Fruit fly (Drosophila melanogaster) whole organism: ENCODE measurements around the gene Ugt35E2.

Source experiments
- CG8478 ChIP-seq: fragments of >200 bp; optimal IDR thresholded peaks from 2 replicates; lab custom pipeline; 2018; ENCODE audit warnings: inconsistent platforms
- Dll ChIP-seq: fragments of >200 bp; optimal IDR thresholded peaks from 2 replicates; lab custom pipeline; 2017
- EcR ChIP-seq, 2 experiments: fragments of >200 bp; optimal IDR thresholded peaks; 2 replicates each; lab custom pipeline; 2017; ENCODE audit warnings: missing biosample characterization in 2 of 2, missing genetic modification characterization in 2 of 2, missing genetic modification reagents in 2 of 2
- pan ChIP-seq: fragments of >200 bp; optimal IDR thresholded peaks from 2 replicates; lab custom pipeline; 2017
- usp ChIP-seq: fragments of >200 bp; optimal IDR thresholded peaks from 2 replicates; lab custom pipeline; 2017; ENCODE audit warnings: missing biosample characterization, missing genetic modification characterization, mixed read lengths

- TF ChIP-seq EcR (GFP tag; optimal IDR thresholded peaks at IDR 0.05; lab: Kevin White, UChicago) = no peak
- no peak for TF ChIP-seq CG8478 (lab: Kevin White, UChicago)
- TF ChIP-seq Dll (lab: Kevin White, UChicago) = no peak
- TF ChIP-seq pan (lab: Kevin White, UChicago) = no peak
- no peak for TF ChIP-seq usp (GFP tag; lab: Kevin White, UChicago)
These were observed 8.0 kb upstream of the Ugt35E2 start for dm6 chr3R:11175777-11176176.
